Worm (Caenorhabditis elegans) whole organism, mixed stage, embryonic: ENCODE data around the gene Y43C5A.2.

Experiments used
- elt-1 ChIP-seq: sonication (generic microtip); optimal IDR thresholded peaks from 2 replicates; lab custom pipeline; 2017; ENCODE audit warnings: missing genetic modification characterization, mild to moderate bottlenecking, missing compliant biosample characterization, antibody characterized with exemption, moderate library complexity, borderline replicate concordance; ENCODE audit not compliant: insufficient read depth
- mab-5 ChIP-seq: fragments of 150-350 bp; optimal IDR thresholded peaks from 2 replicates; lab custom pipeline; 2014; ENCODE audit warnings: missing biosample characterization, missing genetic modification characterization
- pha-4 ChIP-seq: fragments of 150-350 bp; optimal IDR thresholded peaks from 2 replicates; lab custom pipeline; 2018; ENCODE audit warnings: missing biosample characterization, missing genetic modification reagents, missing genetic modification characterization
- snpc-4 ChIP-seq: fragments of 150-350 bp; optimal IDR thresholded peaks from 2 replicates; lab custom pipeline; 2014; ENCODE audit warnings: missing biosample characterization, missing genetic modification characterization
- sptf-1 ChIP-seq: sonication (generic microtip); optimal IDR thresholded peaks from 2 replicates; lab custom pipeline; 2017; ENCODE audit warnings: mild to moderate bottlenecking, missing genetic modification characterization, moderate library complexity, missing compliant biosample characterization
- tbx-8 ChIP-seq: fragments of 200-800 bp; sonication (Bioruptor generic); optimal IDR thresholded peaks from 2 replicates; lab custom pipeline; 2018; ENCODE audit warnings: mild to moderate bottlenecking, missing genetic modification characterization, moderate library complexity, missing compliant biosample characterization
- ztf-11 ChIP-seq: fragments of 150-350 bp; optimal IDR thresholded peaks from 2 replicates; lab custom pipeline; 2014; ENCODE audit warnings: missing biosample characterization, missing genetic modification characterization

ce11 chrIV:10310329-10310728 is 40.6 kb downstream of the Y43C5A.2 start, which contains the start of gene R09E10.8:
- no peak for TF ChIP-seq snpc-4 (tag; lab: Kevin White, UChicago)
- no peak for TF ChIP-seq pha-4 (tag; lab: Kevin White, UChicago)
- TF ChIP-seq sptf-1 (tag; lab: Kevin White, UChicago), result no peak
- no peak for TF ChIP-seq mab-5 (tag; lab: Kevin White, UChicago)
- no peak for TF ChIP-seq tbx-8 (GFP tag; lab: Kevin White, UChicago)
- no peak for TF ChIP-seq elt-1 (tag; lab: Kevin White, UChicago)
- TF ChIP-seq ztf-11 (tag; lab: Kevin White, UChicago), result no peak
